Worm (Caenorhabditis elegans): Measurements from ENCODE around the gene F56C3.7.

ce11 chrX:1321044-1321443 lies 49.5 kb downstream of the F56C3.7 start, which contains the start of gene pdk-1:
- TF ChIP-seq ceh-22 (tag; optimal IDR thresholded peaks at IDR 0.05), result no peak
- TF ChIP-seq sdc-2 (tag; optimal IDR thresholded peaks at IDR 0.05), result no peak
- no peak for TF ChIP-seq ama-1 (optimal IDR thresholded peaks at IDR 0.05)
- no peak for TF ChIP-seq zip-5 (tag; optimal IDR thresholded peaks at IDR 0.05)
- TF ChIP-seq ceh-19 (GFP tag; optimal IDR thresholded peaks at IDR 0.05), result no peak
- no peak for TF ChIP-seq ceh-45 (GFP tag; IDR thresholded peaks at IDR 0.05)
- TF ChIP-seq pha-4 (tag; optimal IDR thresholded peaks at IDR 0.05), result no peak
- TF ChIP-seq ztf-16 (tag; optimal IDR thresholded peaks at IDR 0.05), result no peak
- no peak for TF ChIP-seq fkh-6 (tag; optimal IDR thresholded peaks at IDR 0.05)
- no peak for TF ChIP-seq elt-2 (tag; optimal IDR thresholded peaks at IDR 0.05)
- TF ChIP-seq fkh-10 (GFP tag; optimal IDR thresholded peaks at IDR 0.05), result no peak
- no peak for TF ChIP-seq ceh-30 (tag; optimal IDR thresholded peaks at IDR 0.05)

Measured in whole organism, late embryonic.